Fruit fly (Drosophila melanogaster) whole organism, embryonic: ENCODE measurements around the gene CG34453.

Source experiments
- ATbp ChIP-seq: fragments of 200-800 bp; sonication (Bioruptor generic); optimal IDR thresholded peaks from 2 replicates; lab custom pipeline; 2017; ENCODE audit warnings: missing biosample characterization, mild to moderate bottlenecking, missing genetic modification characterization, missing genetic modification reagents
- CG10565 ChIP-seq: fragments of 200-800 bp; sonication (Bioruptor generic); optimal IDR thresholded peaks from 3 replicates; lab custom pipeline; 2016; ENCODE audit warnings: missing biosample characterization, mild to moderate bottlenecking, missing genetic modification characterization
- CG11723 ChIP-seq: fragments of 200-800 bp; sonication (Bioruptor generic); optimal IDR thresholded peaks from 2 replicates; lab custom pipeline; 2017; ENCODE audit warnings: missing biosample characterization, mild to moderate bottlenecking, missing genetic modification characterization
- CG12236 ChIP-seq: fragments of 200-800 bp; sonication (Bioruptor generic); optimal IDR thresholded peaks from 2 replicates; lab custom pipeline; 2016; ENCODE audit warnings: missing biosample characterization, missing genetic modification characterization
- CG1233 ChIP-seq: fragments of 200-800 bp; sonication (Bioruptor generic); optimal IDR thresholded peaks from 4 replicates; lab custom pipeline; 2018; ENCODE audit warnings: missing biosample characterization, mild to moderate bottlenecking, missing genetic modification characterization
- CG14050 ChIP-seq: fragments of 200-800 bp; sonication (Bioruptor generic); IDR thresholded peaks from 3 replicates; pipeline ENCODE4 v1.3.6; 2022; ENCODE audit warnings: missing biosample characterization, missing genetic modification characterization
- CG15011 ChIP-seq: fragments of 200-800 bp; sonication (Bioruptor generic); optimal IDR thresholded peaks from 3 replicates; lab custom pipeline; 2018; ENCODE audit warnings: missing biosample characterization, mild to moderate bottlenecking, missing genetic modification characterization
- CG15514 ChIP-seq: fragments of 200-800 bp; sonication (Bioruptor generic); optimal IDR thresholded peaks from 3 replicates; lab custom pipeline; 2017; ENCODE audit warnings: missing biosample characterization, missing genetic modification characterization, mild to moderate bottlenecking, moderate library complexity, missing genetic modification reagents
- CG17829 ChIP-seq: fragments of 200-800 bp; optimal IDR thresholded peaks from 2 replicates; lab custom pipeline; 2019; ENCODE audit warnings: missing biosample characterization, mild to moderate bottlenecking, missing genetic modification characterization, moderate library complexity
- CG1792 ChIP-seq: fragments of 200-800 bp; sonication (Bioruptor generic); optimal IDR thresholded peaks from 2 replicates; lab custom pipeline; 2016; ENCODE audit warnings: missing biosample characterization, missing genetic modification characterization
- CG32532 ChIP-seq: fragments of 200-800 bp; sonication (Bioruptor generic); IDR thresholded peaks from 2 replicates; pipeline ENCODE4 v1.3.6; 2022; ENCODE audit warnings: missing biosample characterization, missing genetic modification characterization
- CG32772 ChIP-seq: fragments of 200-800 bp; sonication (Bioruptor generic); IDR thresholded peaks from 2 replicates; pipeline ENCODE4 v1.3.6; 2022; ENCODE audit warnings: missing biosample characterization, missing genetic modification characterization
- CG3838 ChIP-seq: fragments of 200-800 bp; sonication (Bioruptor generic); optimal IDR thresholded peaks from 3 replicates; lab custom pipeline; 2016; ENCODE audit warnings: missing biosample characterization, missing genetic modification characterization
- CG6765 ChIP-seq: fragments of 200-800 bp; sonication (Bioruptor generic); optimal IDR thresholded peaks from 3 replicates; lab custom pipeline; 2017; ENCODE audit warnings: missing biosample characterization, mild to moderate bottlenecking, missing genetic modification characterization
- CG7357 ChIP-seq: fragments of 200-800 bp; sonication (Bioruptor generic); IDR thresholded peaks from 3 replicates; pipeline ENCODE4 v1.3.6; 2022; ENCODE audit warnings: missing biosample characterization, missing genetic modification characterization
- CG8388 ChIP-seq: fragments of 200-800 bp; sonication (Bioruptor generic); optimal IDR thresholded peaks from 2 replicates; lab custom pipeline; 2019; ENCODE audit warnings: missing biosample characterization, mild to moderate bottlenecking, missing genetic modification characterization, moderate library complexity
- CG8478 ChIP-seq: fragments of >200 bp; optimal IDR thresholded peaks from 2 replicates; lab custom pipeline; 2018
- CG8765 ChIP-seq: fragments of 200-800 bp; sonication (Bioruptor generic); IDR thresholded peaks from 2 replicates; pipeline ENCODE4 v1.3.6; 2022; ENCODE audit warnings: missing biosample characterization, missing genetic modification characterization
- CTCF ChIP-seq: fragments of 200-800 bp; sonication (Bioruptor generic); optimal IDR thresholded peaks from 2 replicates; lab custom pipeline; 2017; ENCODE audit warnings: missing biosample characterization, mild to moderate bottlenecking, missing genetic modification characterization, moderate library complexity
- Fer1 ChIP-seq: fragments of 200-800 bp; sonication (Bioruptor generic); optimal IDR thresholded peaks from 2 replicates; lab custom pipeline; 2017; ENCODE audit warnings: missing biosample characterization, mild to moderate bottlenecking, missing genetic modification characterization
- HHEX ChIP-seq: fragments of 200-800 bp; sonication (Bioruptor generic); optimal IDR thresholded peaks from 3 replicates; lab custom pipeline; 2017; ENCODE audit warnings: missing biosample characterization, mild to moderate bottlenecking, missing genetic modification characterization, missing genetic modification reagents
- NC2α ChIP-seq: fragments of 200-800 bp; sonication (Bioruptor generic); optimal IDR thresholded peaks from 2 replicates; lab custom pipeline; 2016; ENCODE audit warnings: missing biosample characterization, missing genetic modification characterization
- NFAT ChIP-seq: fragments of 200-800 bp; sonication (Bioruptor generic); IDR thresholded peaks from 2 replicates; pipeline ENCODE4 v1.3.6; 2022; ENCODE audit warnings: missing biosample characterization, missing genetic modification characterization
- NfI ChIP-seq: fragments of 200-800 bp; sonication (Bioruptor generic); optimal IDR thresholded peaks from 3 replicates; lab custom pipeline; 2018; ENCODE audit warnings: missing biosample characterization, mild to moderate bottlenecking, missing genetic modification characterization, moderate library complexity
- Poxn ChIP-seq: fragments of 200-800 bp; sonication (Bioruptor generic); IDR thresholded peaks from 2 replicates; pipeline ENCODE4 v1.3.6; 2022; ENCODE audit warnings: missing biosample characterization, missing genetic modification characterization
- Ptx1 ChIP-seq: fragments of 200-800 bp; sonication (Bioruptor generic); IDR thresholded peaks from 2 replicates; pipeline ENCODE4 v1.3.6; 2022; ENCODE audit warnings: missing biosample characterization, missing genetic modification characterization
- Rx ChIP-seq: fragments of 200-800 bp; sonication (Bioruptor generic); IDR thresholded peaks from 2 replicates; pipeline ENCODE4 v1.3.6; 2022; ENCODE audit warnings: missing biosample characterization, missing genetic modification characterization
- Side ChIP-seq: fragments of 200-800 bp; sonication (Bioruptor generic); optimal IDR thresholded peaks from 2 replicates; lab custom pipeline; 2016; ENCODE audit warnings: missing biosample characterization, missing genetic modification characterization
- TFAM ChIP-seq: fragments of 200-800 bp; sonication (Bioruptor generic); optimal IDR thresholded peaks from 2 replicates; lab custom pipeline; 2017; ENCODE audit warnings: missing biosample characterization, missing genetic modification characterization, inconsistent platforms
- ash1 ChIP-seq: fragments of 200-800 bp; sonication (Bioruptor generic); optimal IDR thresholded peaks from 2 replicates; lab custom pipeline; 2018; ENCODE audit warnings: missing biosample characterization, mild to moderate bottlenecking, missing genetic modification characterization
- bigmax ChIP-seq: fragments of 200-800 bp; sonication (Bioruptor generic); optimal IDR thresholded peaks from 2 replicates; lab custom pipeline; 2018; ENCODE audit warnings: missing biosample characterization, mild to moderate bottlenecking, missing genetic modification characterization
- cas ChIP-seq: fragments of 200-800 bp; sonication (Bioruptor generic); IDR thresholded peaks from 2 replicates; pipeline ENCODE4 v1.3.6; 2022; ENCODE audit warnings: missing biosample characterization, missing genetic modification characterization
- chinmo ChIP-seq: fragments of 200-800 bp; sonication (Bioruptor generic); IDR thresholded peaks from 4 replicates; pipeline ENCODE4 v1.3.6; 2022; ENCODE audit warnings: missing biosample characterization, missing genetic modification characterization; ENCODE audit not compliant: partially characterized antibody
- crp ChIP-seq, 2 experiments: fragments of 200-800 bp; sonication (Bioruptor generic); optimal IDR thresholded peaks; 2 replicates in 1 of 2; 3 replicates in 1 of 2; lab custom pipeline; 2017; ENCODE audit warnings: missing biosample characterization in 2 of 2, missing genetic modification characterization in 2 of 2, mild to moderate bottlenecking in 1 of 2, moderate library complexity in 1 of 2
- ewg ChIP-seq: fragments of 200-800 bp; sonication (Bioruptor generic); optimal IDR thresholded peaks from 3 replicates; lab custom pipeline; 2017; ENCODE audit warnings: mild to moderate bottlenecking, missing biosample characterization, missing genetic modification reagents, missing genetic modification characterization
- fru ChIP-seq: fragments of >200 bp; optimal IDR thresholded peaks from 2 replicates; lab custom pipeline; 2017
- gcm ChIP-seq: fragments of 200-800 bp; sonication (Bioruptor generic); optimal IDR thresholded peaks from 2 replicates; lab custom pipeline; 2019; ENCODE audit warnings: missing biosample characterization, mild to moderate bottlenecking, missing genetic modification characterization, moderate library complexity
- grau ChIP-seq: fragments of 200-800 bp; optimal IDR thresholded peaks from 3 replicates; lab custom pipeline; 2019; ENCODE audit warnings: missing biosample characterization, mild to moderate bottlenecking, missing genetic modification characterization, moderate library complexity
- lmd ChIP-seq: fragments of 200-800 bp; sonication (Bioruptor generic); IDR thresholded peaks from 2 replicates; pipeline ENCODE4 v1.3.6; 2022; ENCODE audit warnings: missing biosample characterization, missing genetic modification characterization
- pzg ChIP-seq: fragments of 200-800 bp; sonication (Bioruptor generic); optimal IDR thresholded peaks from 3 replicates; lab custom pipeline; 2018; ENCODE audit warnings: missing biosample characterization, mild to moderate bottlenecking, missing genetic modification characterization, moderate library complexity
- repo ChIP-seq: fragments of 200-800 bp; sonication (Bioruptor generic); optimal IDR thresholded peaks from 2 replicates; lab custom pipeline; 2016; ENCODE audit warnings: missing biosample characterization, missing genetic modification characterization
- run ChIP-seq: fragments of 200-800 bp; sonication (Bioruptor generic); optimal IDR thresholded peaks from 3 replicates; lab custom pipeline; 2018; ENCODE audit warnings: missing biosample characterization, mild to moderate bottlenecking, missing genetic modification characterization
- sc ChIP-seq, 3 experiments: fragments of >200 bp in 2 of 3; fragments of 200-800 bp in 1 of 3; sonication (Bioruptor generic) in 1 of 3; optimal IDR thresholded peaks; 2 replicates in 2 of 3; 3 replicates in 1 of 3; lab custom pipeline; 2017; ENCODE audit warnings: mild to moderate bottlenecking in 1 of 3, missing biosample characterization in 1 of 3, missing genetic modification characterization in 1 of 3, missing genetic modification reagents in 1 of 3
- shn ChIP-seq: fragments of 200-800 bp; sonication (Bioruptor generic); optimal IDR thresholded peaks from 3 replicates; lab custom pipeline; 2016; ENCODE audit warnings: missing biosample characterization, missing genetic modification characterization
- sisA ChIP-seq: fragments of 200-800 bp; sonication (Bioruptor generic); IDR thresholded peaks from 2 replicates; pipeline ENCODE4 v1.3.6; 2022; ENCODE audit warnings: missing biosample characterization, missing genetic modification characterization
- usp ChIP-seq: fragments of >200 bp; optimal IDR thresholded peaks from 2 replicates; lab custom pipeline; 2017; ENCODE audit warnings: missing biosample characterization, missing genetic modification characterization
- vvl ChIP-seq: fragments of 200-800 bp; sonication (Bioruptor generic); IDR thresholded peaks from 2 replicates; pipeline ENCODE4 v1.3.6; 2022; ENCODE audit warnings: missing biosample characterization, missing genetic modification characterization
- z ChIP-seq: fragments of 200-800 bp; sonication (Bioruptor generic); IDR thresholded peaks from 3 replicates; pipeline ENCODE4 v1.3.6; 2022; ENCODE audit warnings: missing biosample characterization, missing genetic modification characterization
- zfh1 ChIP-seq: fragments of 200-800 bp; sonication (Bioruptor generic); IDR thresholded peaks from 3 replicates; pipeline ENCODE4 v1.3.6; 2022; ENCODE audit warnings: missing biosample characterization, missing genetic modification characterization

Gene CG34453

DNA sequence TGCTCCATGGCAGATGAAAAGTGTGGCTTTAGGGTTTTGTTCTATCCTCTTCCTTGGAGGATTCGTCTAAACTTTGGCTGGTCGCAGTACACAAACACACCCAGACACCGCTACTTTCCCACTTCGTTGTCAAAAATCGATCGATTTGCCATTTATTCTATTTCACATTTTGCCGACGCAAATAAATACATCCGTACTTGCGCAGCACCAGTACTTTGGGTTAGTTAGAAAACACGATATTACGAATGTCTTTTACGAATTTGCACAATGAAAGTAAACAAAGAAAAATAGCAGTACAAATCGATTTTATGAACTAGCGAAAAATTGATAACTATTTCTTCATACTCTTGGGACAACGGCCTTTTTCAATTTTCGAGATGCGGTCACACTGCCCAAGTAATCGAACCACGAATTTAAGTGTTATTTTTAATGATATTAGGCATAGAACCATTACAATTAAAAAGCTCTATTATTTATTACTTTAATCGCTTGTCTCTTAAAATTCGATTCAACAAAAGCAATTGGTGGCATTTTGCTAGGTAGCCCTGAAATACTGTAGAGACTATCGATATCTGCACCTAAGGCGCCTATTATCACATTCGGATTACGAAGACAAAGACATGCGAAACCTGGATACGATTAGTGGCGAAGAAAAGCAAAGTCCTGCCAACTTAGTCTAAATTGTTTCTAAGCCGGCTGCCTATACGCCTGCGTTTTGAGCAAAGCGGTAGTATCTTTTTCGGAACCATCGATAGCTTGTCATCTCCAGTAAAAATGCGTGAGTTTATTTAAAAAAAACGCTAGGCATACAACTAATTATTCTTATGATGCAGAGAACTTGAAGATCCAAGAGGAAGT, 24.7 kb upstream of the CG34453 start, which contains the start of the genes DIP2 and wac (continued):
- TF ChIP-seq CG15011 (GFP tag; lab: Kevin White, UChicago), result no peak
- no peak for TF ChIP-seq TFAM (GFP tag; lab: Kevin White, UChicago)
- TF ChIP-seq ATbp (GFP tag; lab: Kevin White, UChicago), result peak; percentile 4
- TF ChIP-seq chinmo (GFP tag; lab: Robert Waterston, UW), result peak; percentile 84; the same call in 2 of the 4 replicates
- TF ChIP-seq vvl (GFP tag; lab: Robert Waterston, UW), result peak; percentile 89
- peak; percentile 19; the same call in 1 of the 3 replicates for TF ChIP-seq CG14050 (GFP tag; lab: Robert Waterston, UW)
- no peak; the same call in 2 of the 3 replicates for TF ChIP-seq CG7357 (GFP tag; lab: Robert Waterston, UW)
- TF ChIP-seq z (GFP tag; lab: Robert Waterston, UW), result no peak
- peak; percentile 85 for TF ChIP-seq CG32532 (GFP tag; lab: Robert Waterston, UW)
- TF ChIP-seq Fer1 (GFP tag; lab: Kevin White, UChicago), result peak; percentile 53
- TF ChIP-seq CG8388 (GFP tag; lab: Kevin White, UChicago), result peak; percentile 28
- TF ChIP-seq CG6765 (GFP tag; lab: Kevin White, UChicago), result peak; percentile 42
- TF ChIP-seq NfI (GFP tag; lab: Kevin White, UChicago), result peak; percentile 70
- peak; percentile 61; the same call in 1 of the 2 replicates for TF ChIP-seq lmd (GFP tag; lab: Robert Waterston, UW)
- TF ChIP-seq CTCF, result peak; percentile 59
- TF ChIP-seq CG32772 (GFP tag; lab: Robert Waterston, UW), result peak; percentile 71
- TF ChIP-seq CG12236 (GFP tag; lab: Kevin White, UChicago), result peak; percentile 45
- peak; percentile 33 for TF ChIP-seq repo (GFP tag; lab: Kevin White, UChicago)
- peak; percentile 34 for TF ChIP-seq Rx (GFP tag; lab: Robert Waterston, UW)
- TF ChIP-seq CG1792 (GFP tag; lab: Kevin White, UChicago), result peak; percentile 69
- peak; percentile 33 for TF ChIP-seq gcm (GFP tag; lab: Kevin White, UChicago)
- peak; percentile 97 for TF ChIP-seq CG15514
- peak; percentile 28 for TF ChIP-seq CG11723
- TF ChIP-seq sisA, result peak; percentile 79
- TF ChIP-seq crp (GFP tag; optimal IDR thresholded peaks at IDR 0.05; lab: Kevin White, UChicago), result peak in 1 of 2 experiments; percentile 24
- TF ChIP-seq NFAT (GFP tag; lab: Robert Waterston, UW), result peak; percentile 88
- TF ChIP-seq fru (lab: Kevin White, UChicago), result no peak
- 0 out of 2 replicates have a peak, but pooled peaks have one; percentile 12 for TF ChIP-seq CG8765 (GFP tag; lab: Robert Waterston, UW)
- TF ChIP-seq sc (optimal IDR thresholded peaks at IDR 0.05; lab: Kevin White, UChicago), result no peak
- TF ChIP-seq sc (GFP tag; optimal IDR thresholded peaks at IDR 0.05; lab: Kevin White, UChicago), result peak; percentile 37
- peak; percentile 54 for TF ChIP-seq CG3838 (GFP tag; lab: Kevin White, UChicago)
- TF ChIP-seq bigmax (GFP tag; lab: Kevin White, UChicago), result peak; percentile 66
- peak; percentile 11 for TF ChIP-seq HHEX
- TF ChIP-seq shn (GFP tag; lab: Kevin White, UChicago), result peak; percentile 90
- peak; percentile 62 for TF ChIP-seq grau (tag; lab: Kevin White, UChicago)
- no peak for TF ChIP-seq Poxn (GFP tag; lab: Robert Waterston, UW)
- TF ChIP-seq CG17829 (tag; lab: Kevin White, UChicago), result peak; percentile 76
- peak; percentile 85 for TF ChIP-seq zfh1 (GFP tag; lab: Robert Waterston, UW)
- TF ChIP-seq cas, result no peak
- peak; percentile 49 for TF ChIP-seq CG1233 (GFP tag; lab: Kevin White, UChicago)
- TF ChIP-seq NC2α (GFP tag; lab: Kevin White, UChicago), result peak; percentile 61
- TF ChIP-seq Side (GFP tag; lab: Kevin White, UChicago), result peak; percentile 78
- no peak for TF ChIP-seq CG8478 (lab: Kevin White, UChicago)
- TF ChIP-seq pzg (GFP tag; lab: Kevin White, UChicago), result peak; percentile 93
- TF ChIP-seq run, result no peak
- TF ChIP-seq ash1 (GFP tag; lab: Kevin White, UChicago), result peak; percentile 27
- TF ChIP-seq usp (GFP tag; lab: Kevin White, UChicago), result no peak
- peak; percentile 81 for TF ChIP-seq Ptx1
- TF ChIP-seq ewg (GFP tag; lab: Kevin White, UChicago), result peak; percentile 88
- no peak for TF ChIP-seq CG10565 (GFP tag; lab: Kevin White, UChicago)
